Fruit fly (Drosophila melanogaster): ENCODE data around the gene CG14273.

CG14273 gene

DNA sequence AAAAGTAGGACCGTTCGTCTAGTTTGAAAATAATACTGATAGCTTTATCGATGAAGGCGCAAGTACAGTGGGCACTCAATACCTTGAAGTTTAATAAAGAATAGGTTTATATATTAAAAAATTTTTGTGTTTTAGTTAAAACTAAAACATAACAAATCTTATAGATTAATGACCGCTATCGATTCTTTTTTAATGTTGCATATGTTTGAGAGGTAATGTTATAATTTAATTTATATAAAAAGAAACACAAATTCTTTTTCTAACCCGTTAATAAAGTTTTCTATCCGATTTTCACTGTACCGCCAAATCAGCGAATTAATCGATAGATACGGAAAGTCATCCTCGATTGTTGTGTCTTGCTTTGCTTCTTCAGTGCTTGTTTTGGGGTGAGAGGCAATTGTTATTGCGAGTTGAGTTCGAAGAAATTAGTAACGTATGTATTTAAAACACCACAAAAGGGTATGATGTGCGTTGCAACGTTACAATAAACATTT lies 41.7 kb downstream of the CG14273 start, which contains the start of the genes Dad1 and CG13384:
Dad1 (minus strand) TSS at position 30 of the 494 bp plus-strand sequence.
CG13384 (plus strand) TSS at position 348 of the 494 bp plus-strand sequence.
- TF ChIP-seq bab1 (GFP tag; optimal IDR thresholded peaks at IDR 0.05) = peak; percentile 97
- peak; percentile 92 for TF ChIP-seq CG14711 (tag; optimal IDR thresholded peaks at IDR 0.05)
- peak; percentile 96 for TF ChIP-seq CG33017 (tag; optimal IDR thresholded peaks at IDR 0.05)
- peak; percentile 85 for TF ChIP-seq Clk (GFP tag; optimal IDR thresholded peaks at IDR 0.05)
- peak; percentile 89 for TF ChIP-seq toe (GFP tag; optimal IDR thresholded peaks at IDR 0.05)
- TF ChIP-seq Crg-1 (GFP tag; optimal IDR thresholded peaks at IDR 0.05) = peak; percentile 88
- peak; percentile 83 for TF ChIP-seq pad (GFP tag; optimal IDR thresholded peaks at IDR 0.05)
- peak; percentile 72 for TF ChIP-seq Mnt (GFP tag; optimal IDR thresholded peaks at IDR 0.05)
- TF ChIP-seq CG5204 (GFP tag; optimal IDR thresholded peaks at IDR 0.05) = peak; percentile 94
- TF ChIP-seq ovo (GFP tag; optimal IDR thresholded peaks at IDR 0.05) = peak; percentile 78
- peak; percentile 96 for TF ChIP-seq CG12768 (GFP tag; optimal IDR thresholded peaks at IDR 0.05)
- TF ChIP-seq Hr96 (GFP tag; optimal IDR thresholded peaks at IDR 0.05) = peak; percentile 79
- peak; percentile 88 for TF ChIP-seq tj (GFP tag; optimal IDR thresholded peaks at IDR 0.05)
- peak; percentile 81 for TF ChIP-seq cic (GFP tag; optimal IDR thresholded peaks at IDR 0.05)
- TF ChIP-seq kay (GFP tag; ENCODE audit: borderline replicate concordance) = peak; percentile 89
- no peak for TF ChIP-seq cnc (optimal IDR thresholded peaks at IDR 0.05)
- TF ChIP-seq CG11617 (GFP tag; optimal IDR thresholded peaks at IDR 0.05) = peak; percentile 96
- peak; percentile 98 for TF ChIP-seq CG7101 (tag; optimal IDR thresholded peaks at IDR 0.05)
- TF ChIP-seq CG7045 (GFP tag; optimal IDR thresholded peaks at IDR 0.05) = peak; percentile 94
- TF ChIP-seq CG1620 (GFP tag; optimal IDR thresholded peaks at IDR 0.05) = peak; percentile 85

DNA sequence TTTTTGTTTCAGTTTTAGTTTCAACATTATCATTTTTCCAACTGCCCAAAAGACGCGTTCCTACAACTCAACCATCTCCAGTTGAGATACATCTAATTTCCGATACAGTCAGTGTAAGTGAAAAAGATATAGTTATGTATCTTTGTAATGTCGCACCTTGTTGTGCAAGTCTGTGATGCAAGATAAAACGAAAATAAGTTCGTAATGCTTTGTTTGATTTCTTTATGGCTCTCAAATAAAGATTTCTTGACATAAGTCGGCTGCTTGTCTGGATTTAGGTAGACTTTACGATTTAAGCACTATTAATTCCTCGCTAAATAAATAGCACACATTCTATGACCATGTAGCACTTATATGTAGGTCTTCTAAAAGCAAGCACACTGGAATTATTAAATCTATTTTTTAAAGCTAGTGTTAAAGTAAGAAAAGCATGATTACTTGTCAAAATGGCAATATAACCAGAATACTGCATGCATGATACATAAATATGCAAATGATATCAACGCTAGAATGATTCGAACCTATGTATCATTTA lies 42.6 kb downstream of the CG14273 start:
- TF ChIP-seq CG7101 (tag; optimal IDR thresholded peaks at IDR 0.05) (peak; percentile 12), CG7045 (GFP tag; optimal IDR thresholded peaks at IDR 0.05) (peak; percentile 62), Crg-1 (GFP tag; optimal IDR thresholded peaks at IDR 0.05) (no peak), CG14711 (tag; optimal IDR thresholded peaks at IDR 0.05) (peak; percentile 6), CG5204 (GFP tag; optimal IDR thresholded peaks at IDR 0.05) (no peak), cic (GFP tag; optimal IDR thresholded peaks at IDR 0.05) (peak; percentile 2), bab1 (GFP tag; optimal IDR thresholded peaks at IDR 0.05) (no peak), toe (GFP tag; optimal IDR thresholded peaks at IDR 0.05) (no peak), pad (GFP tag; optimal IDR thresholded peaks at IDR 0.05) (no peak), kay (GFP tag; ENCODE audit: borderline replicate concordance) (peak; percentile 92), ovo (GFP tag; optimal IDR thresholded peaks at IDR 0.05) (no peak), Mnt (GFP tag; optimal IDR thresholded peaks at IDR 0.05) (no peak), Clk (GFP tag; optimal IDR thresholded peaks at IDR 0.05) (no peak)

DNA sequence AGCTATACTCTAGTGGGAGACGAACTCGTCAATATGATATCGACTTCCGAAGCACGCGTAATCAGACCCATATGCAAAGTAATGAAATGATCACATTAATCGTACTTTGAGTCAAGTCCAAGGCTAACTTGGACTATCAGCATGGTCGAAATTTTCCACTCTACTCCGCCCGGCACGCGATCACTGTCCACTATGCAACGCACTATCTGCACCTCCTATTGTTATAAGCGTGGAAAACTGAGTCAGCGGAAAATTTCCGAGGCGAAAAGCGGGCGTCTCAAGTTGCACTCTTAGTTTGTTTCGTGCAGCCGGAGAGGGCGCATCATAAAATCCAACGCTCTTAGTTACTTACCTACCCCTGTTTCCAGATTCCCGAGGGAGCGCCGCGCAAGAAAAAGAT lies 43.4 kb downstream of the CG14273 start:
- peak; percentile 91 for TF ChIP-seq tj (GFP tag; optimal IDR thresholded peaks at IDR 0.05)
- no peak for TF ChIP-seq toe (GFP tag; optimal IDR thresholded peaks at IDR 0.05)

DNA sequence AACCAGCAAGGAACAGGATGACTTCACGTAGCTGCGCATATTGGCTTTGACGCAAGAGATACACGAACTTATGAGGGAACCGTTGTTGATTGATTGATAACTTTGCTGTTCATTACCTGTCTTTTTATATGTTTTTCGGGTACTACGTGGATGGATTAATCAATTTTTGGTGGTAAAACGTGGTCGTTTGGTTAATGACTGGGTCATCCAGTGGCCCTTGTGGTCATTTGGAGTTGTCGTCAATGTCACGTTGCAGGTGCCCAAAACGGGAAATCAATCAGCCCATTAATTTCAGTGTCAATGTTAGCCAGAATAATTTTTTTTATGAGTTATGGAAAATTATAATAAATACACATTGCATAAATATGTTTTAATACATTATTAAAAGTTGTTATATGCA lies 46.7 kb downstream of the CG14273 start, which contains the start of gene CG42819:
CG42819 (minus strand) TSS at position 101 of the 400 bp plus-strand sequence.
- TF ChIP-seq ovo (GFP tag; optimal IDR thresholded peaks at IDR 0.05) (no peak), Hr96 (GFP tag; optimal IDR thresholded peaks at IDR 0.05) (no peak), CG14711 (tag; optimal IDR thresholded peaks at IDR 0.05) (no peak), CG11617 (GFP tag; optimal IDR thresholded peaks at IDR 0.05) (no peak), Crg-1 (GFP tag; optimal IDR thresholded peaks at IDR 0.05) (no peak), CG33017 (tag; optimal IDR thresholded peaks at IDR 0.05) (no peak), Clk (GFP tag; optimal IDR thresholded peaks at IDR 0.05) (no peak), kay (GFP tag; ENCODE audit: borderline replicate concordance) (no peak), CG7045 (GFP tag; optimal IDR thresholded peaks at IDR 0.05) (no peak), CG5204 (GFP tag; optimal IDR thresholded peaks at IDR 0.05) (no peak)

DNA sequence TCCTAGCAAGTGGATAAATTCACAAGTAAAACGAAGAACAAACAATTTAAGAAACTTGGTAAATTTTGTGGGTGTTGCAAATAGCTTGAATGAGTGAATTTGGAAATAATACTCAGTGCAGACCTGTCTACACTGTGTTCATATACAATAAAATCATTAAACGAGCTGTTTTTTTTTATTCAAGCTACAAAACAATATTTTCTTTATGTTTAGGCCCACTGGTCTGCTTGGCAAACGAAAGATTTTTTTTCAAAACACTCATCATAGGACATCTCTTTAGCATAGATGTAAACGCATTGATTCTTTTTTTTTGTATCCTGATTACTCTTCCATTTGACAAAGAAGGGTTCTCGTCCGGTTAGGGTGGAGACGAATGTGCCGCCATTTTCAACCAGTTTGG lies 49.8 kb downstream of the CG14273 start, which contains the start of gene CG42820:
CG42820 (minus strand) TSS at position 101 of the 400 bp plus-strand sequence.
- TF ChIP-seq ovo (GFP tag; optimal IDR thresholded peaks at IDR 0.05) (no peak), bab1 (GFP tag; optimal IDR thresholded peaks at IDR 0.05) (no peak), Crg-1 (GFP tag; optimal IDR thresholded peaks at IDR 0.05) (no peak), Hr96 (GFP tag; optimal IDR thresholded peaks at IDR 0.05) (no peak), toe (GFP tag; optimal IDR thresholded peaks at IDR 0.05) (no peak), CG14711 (tag; optimal IDR thresholded peaks at IDR 0.05) (no peak), Clk (GFP tag; optimal IDR thresholded peaks at IDR 0.05) (no peak), CG7101 (tag; optimal IDR thresholded peaks at IDR 0.05) (no peak), CG33017 (tag; optimal IDR thresholded peaks at IDR 0.05) (no peak)

DNA sequence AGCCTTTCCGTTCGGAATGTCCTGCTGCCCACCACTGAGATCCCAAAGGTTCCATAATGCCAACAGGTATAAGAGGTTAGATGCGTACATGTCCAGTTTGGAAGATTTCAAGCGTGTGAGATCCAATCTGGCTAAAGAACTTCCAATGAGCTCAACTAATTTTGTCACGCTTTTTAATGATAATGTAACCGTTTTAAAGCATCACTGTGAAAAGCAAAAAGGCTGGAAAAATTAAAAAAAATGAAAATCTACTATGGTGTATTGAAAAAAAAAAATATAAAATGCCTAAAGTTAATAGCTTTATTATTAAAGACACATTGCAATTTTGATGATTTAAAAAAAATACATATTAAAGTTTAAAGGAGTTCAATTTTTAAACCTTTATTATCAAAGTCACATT lies 50.6 kb downstream of the CG14273 start, which contains the start of gene Acp29AB:
Acp29AB (minus strand) TSS at position 101 of the 400 bp plus-strand sequence.
- peak; percentile 62 for TF ChIP-seq kay (GFP tag; ENCODE audit: borderline replicate concordance)
- no peak for TF ChIP-seq CG7045 (GFP tag; optimal IDR thresholded peaks at IDR 0.05)
